Worm (Caenorhabditis elegans): ENCODE data around the gene T26C12.1.

Gene T26C12.1

ce11 chrIV:3311243-3311642 lies 52.5 kb downstream of the T26C12.1 start, which contains the start of gene zip-11 (continued):
- TF ChIP-seq ztf-28 (GFP tag; IDR thresholded peaks at IDR 0.05) (no peak), lir-1 (GFP tag; conservative IDR thresholded peaks at IDR 0.05) (no peak), ceh-100 (GFP tag; IDR thresholded peaks at IDR 0.05) (0 out of 2 replicates have a peak, but pooled peaks have one; percentile 19), atf-7 (tag; optimal IDR thresholded peaks at IDR 0.05) (peak; percentile 16), Y79H2A.3 (GFP tag; conservative IDR thresholded peaks at IDR 0.05) (no peak), dox-1 (GFP tag; IDR thresholded peaks at IDR 0.05) (peak; percentile 71), xnd-1 (tag; optimal IDR thresholded peaks at IDR 0.05) (no peak), ZK185.1 (tag; optimal IDR thresholded peaks at IDR 0.05; ENCODE audit: poor library complexity, severe bottlenecking) (no peak), aptf-2 (GFP tag; conservative IDR thresholded peaks at IDR 0.05) (no peak), T07F8.4 (tag; optimal IDR thresholded peaks at IDR 0.05) (no peak), nfyb-1 (GFP tag; IDR thresholded peaks at IDR 0.05) (peak; percentile 69; the same call in 1 of the 2 replicates), hsf-1 (GFP tag; IDR thresholded peaks at IDR 0.05) (no peak), rpc-1 (optimal IDR thresholded peaks at IDR 0.05) (no peak), rpc-1 (tag; optimal IDR thresholded peaks at IDR 0.05) (no peak)
